Worm (Caenorhabditis elegans) whole organism, mixed stage, embryonic: ENCODE measurements around the gene K09E9.3.

Source experiments
- blmp-1 ChIP-seq: fragments of 150-350 bp; optimal IDR thresholded peaks from 2 replicates; lab custom pipeline; 2014; ENCODE audit warnings: missing biosample characterization, missing genetic modification characterization
- ceh-43 ChIP-seq: fragments of 200-800 bp; sonication (Bioruptor generic); optimal IDR thresholded peaks from 2 replicates; lab custom pipeline; 2018; ENCODE audit warnings: mild to moderate bottlenecking, missing genetic modification characterization, moderate library complexity, missing compliant biosample characterization
- ces-1 ChIP-seq: fragments of 150-350 bp; optimal IDR thresholded peaks from 2 replicates; lab custom pipeline; 2014; ENCODE audit warnings: missing biosample characterization, missing genetic modification reagents, missing genetic modification characterization
- elt-3 ChIP-seq: fragments of 150-350 bp; optimal IDR thresholded peaks from 2 replicates; lab custom pipeline; 2014; ENCODE audit warnings: missing biosample characterization, missing genetic modification characterization
- lin-13 ChIP-seq: fragments of 150-350 bp; optimal IDR thresholded peaks from 2 replicates; lab custom pipeline; 2014; ENCODE audit warnings: missing biosample characterization, missing genetic modification characterization
- lsy-2 ChIP-seq: fragments of 150-350 bp; optimal IDR thresholded peaks from 2 replicates; lab custom pipeline; 2014; ENCODE audit warnings: missing biosample characterization, missing genetic modification characterization
- mab-5 ChIP-seq: fragments of 150-350 bp; optimal IDR thresholded peaks from 2 replicates; lab custom pipeline; 2014; ENCODE audit warnings: missing biosample characterization, missing genetic modification characterization
- nhr-12 ChIP-seq: fragments of 150-350 bp; optimal IDR thresholded peaks from 2 replicates; lab custom pipeline; 2014; ENCODE audit warnings: missing biosample characterization, missing genetic modification characterization
- nhr-28 ChIP-seq: fragments of 150-350 bp; optimal IDR thresholded peaks from 2 replicates; lab custom pipeline; 2014; ENCODE audit warnings: missing biosample characterization, missing genetic modification characterization
- sem-2 ChIP-seq: fragments of 200-800 bp; sonication (Bioruptor generic); optimal IDR thresholded peaks from 2 replicates; lab custom pipeline; 2018; ENCODE audit warnings: mild to moderate bottlenecking, missing genetic modification characterization, missing compliant biosample characterization
- snpc-4 ChIP-seq: fragments of 150-350 bp; optimal IDR thresholded peaks from 2 replicates; lab custom pipeline; 2014; ENCODE audit warnings: missing biosample characterization, missing genetic modification characterization
- unc-39 ChIP-seq: fragments of 150-350 bp; optimal IDR thresholded peaks from 2 replicates; lab custom pipeline; 2014; ENCODE audit warnings: missing biosample characterization, missing genetic modification characterization
- unc-62 ChIP-seq: fragments of 150-350 bp; optimal IDR thresholded peaks from 2 replicates; lab custom pipeline; 2014; ENCODE audit warnings: missing biosample characterization, missing genetic modification reagents, missing genetic modification characterization

ce11 chrX:15622041-15622440 is 8.4 kb upstream of the K09E9.3 start:
- TF ChIP-seq nhr-28 (tag; lab: Kevin White, UChicago) (no peak), ces-1 (no peak), snpc-4 (tag; lab: Kevin White, UChicago) (no peak), sem-2 (GFP tag; lab: Kevin White, UChicago) (no peak), lsy-2 (tag; lab: Kevin White, UChicago) (no peak), elt-3 (tag; lab: Kevin White, UChicago) (no peak), nhr-12 (no peak), unc-62 (no peak), unc-39 (tag; lab: Kevin White, UChicago) (no peak), blmp-1 (tag; lab: Kevin White, UChicago) (no peak), lin-13 (tag; lab: Kevin White, UChicago) (no peak), mab-5 (tag; lab: Kevin White, UChicago) (no peak), ceh-43 (GFP tag; lab: Kevin White, UChicago) (no peak)
